Fruit fly (Drosophila melanogaster) whole organism, embryonic: ENCODE data around the gene AnxB9.

Source experiments
- B-H2 ChIP-seq: fragments of 200-800 bp; sonication (Bioruptor generic); optimal IDR thresholded peaks from 2 replicates; lab custom pipeline; 2018; ENCODE audit warnings: missing biosample characterization, mild to moderate bottlenecking, missing genetic modification characterization
- CG11085 ChIP-seq: fragments of 200-800 bp; sonication (Bioruptor generic); IDR thresholded peaks from 2 replicates; pipeline ENCODE4 v1.3.6; 2022; ENCODE audit warnings: missing biosample characterization, missing genetic modification characterization
- CG14050 ChIP-seq: fragments of 200-800 bp; sonication (Bioruptor generic); IDR thresholded peaks from 3 replicates; pipeline ENCODE4 v1.3.6; 2022; ENCODE audit warnings: missing biosample characterization, missing genetic modification characterization
- CG15011 ChIP-seq: fragments of 200-800 bp; sonication (Bioruptor generic); optimal IDR thresholded peaks from 3 replicates; lab custom pipeline; 2018; ENCODE audit warnings: missing biosample characterization, mild to moderate bottlenecking, missing genetic modification characterization
- CG15269 ChIP-seq: fragments of 200-800 bp; sonication (Bioruptor generic); optimal IDR thresholded peaks from 2 replicates; lab custom pipeline; 2018; ENCODE audit warnings: missing biosample characterization, mild to moderate bottlenecking, missing genetic modification characterization, moderate library complexity
- CG16863 ChIP-seq: fragments of 200-800 bp; sonication (Bioruptor generic); optimal IDR thresholded peaks from 3 replicates; lab custom pipeline; 2016; ENCODE audit warnings: missing biosample characterization, missing genetic modification characterization
- CG17829 ChIP-seq: fragments of 200-800 bp; optimal IDR thresholded peaks from 2 replicates; lab custom pipeline; 2019; ENCODE audit warnings: missing biosample characterization, mild to moderate bottlenecking, missing genetic modification characterization, moderate library complexity
- CG3065 ChIP-seq: fragments of 200-800 bp; sonication (Bioruptor generic); optimal IDR thresholded peaks from 2 replicates; lab custom pipeline; 2016; ENCODE audit warnings: missing biosample characterization, missing genetic modification characterization
- CG31388 ChIP-seq: fragments of 200-800 bp; sonication (Bioruptor generic); optimal IDR thresholded peaks from 2 replicates; lab custom pipeline; 2016; ENCODE audit warnings: missing biosample characterization, missing genetic modification characterization
- CG33213 ChIP-seq: fragments of 200-800 bp; sonication (Bioruptor generic); optimal IDR thresholded peaks from 3 replicates; lab custom pipeline; 2016; ENCODE audit warnings: missing biosample characterization, missing genetic modification characterization
- CG4360 ChIP-seq: fragments of 200-800 bp; sonication (Bioruptor generic); IDR thresholded peaks from 2 replicates; pipeline ENCODE4 v1.3.6; 2022; ENCODE audit warnings: missing biosample characterization, missing genetic modification characterization
- CG4404 ChIP-seq: fragments of 200-800 bp; sonication (Bioruptor generic); IDR thresholded peaks from 2 replicates; pipeline ENCODE4 v1.3.6; 2022; ENCODE audit warnings: missing biosample characterization, missing genetic modification characterization
- CG5245 ChIP-seq: fragments of 200-800 bp; sonication (Bioruptor generic); optimal IDR thresholded peaks from 3 replicates; lab custom pipeline; 2016; ENCODE audit warnings: missing biosample characterization, missing genetic modification characterization
- CG6175 ChIP-seq: fragments of 200-800 bp; sonication (Bioruptor generic); IDR thresholded peaks from 3 replicates; pipeline ENCODE4 v1.3.6; 2022; ENCODE audit warnings: missing biosample characterization, missing genetic modification characterization
- CG7839 ChIP-seq: fragments of 200-800 bp; sonication (Bioruptor generic); optimal IDR thresholded peaks from 3 replicates; lab custom pipeline; 2018; ENCODE audit warnings: missing biosample characterization, mild to moderate bottlenecking, missing genetic modification characterization, moderate library complexity
- CG9727 ChIP-seq: fragments of 200-800 bp; sonication (Bioruptor generic); optimal IDR thresholded peaks from 3 replicates; lab custom pipeline; 2017; ENCODE audit warnings: missing biosample characterization, mild to moderate bottlenecking, missing genetic modification characterization
- CrebB ChIP-seq: fragments of 200-800 bp; sonication (Bioruptor generic); optimal IDR thresholded peaks from 3 replicates; lab custom pipeline; 2018; ENCODE audit warnings: missing biosample characterization, mild to moderate bottlenecking, missing genetic modification characterization
- Dip2 ChIP-seq: fragments of 200-800 bp; sonication (Bioruptor generic); IDR thresholded peaks from 2 replicates; pipeline ENCODE4 v1.3.6; 2022; ENCODE audit warnings: missing biosample characterization, missing genetic modification characterization
- Dip3 ChIP-seq: fragments of 200-800 bp; sonication (Bioruptor generic); optimal IDR thresholded peaks from 3 replicates; lab custom pipeline; 2016; ENCODE audit warnings: missing biosample characterization, missing genetic modification characterization
- Drgx ChIP-seq: fragments of 200-800 bp; sonication (Bioruptor generic); IDR thresholded peaks from 2 replicates; pipeline ENCODE4 v1.3.6; 2022; ENCODE audit warnings: missing biosample characterization, missing genetic modification characterization
- Eip74EF ChIP-seq, 2 experiments: fragments of 200-800 bp in 1 of 2; fragments of >200 bp in 1 of 2; sonication (Bioruptor generic) in 1 of 2; optimal IDR thresholded peaks; 2 replicates each; lab custom pipeline; 2017 to 2019; ENCODE audit warnings: missing biosample characterization in 2 of 2, missing genetic modification characterization in 2 of 2, mild to moderate bottlenecking in 1 of 2, moderate library complexity in 1 of 2
- H15 ChIP-seq: fragments of 200-800 bp; sonication (Bioruptor generic); IDR thresholded peaks from 3 replicates; pipeline ENCODE4 v1.3.6; 2022; ENCODE audit warnings: missing biosample characterization, missing genetic modification characterization
- HLHmδ ChIP-seq: fragments of 200-800 bp; sonication (Bioruptor generic); optimal IDR thresholded peaks from 2 replicates; lab custom pipeline; 2018; ENCODE audit warnings: missing biosample characterization, mild to moderate bottlenecking, missing genetic modification characterization, moderate library complexity
- Kr ChIP-seq: fragments of 200-800 bp; sonication (Bioruptor generic); optimal IDR thresholded peaks from 2 replicates; lab custom pipeline; 2017; ENCODE audit warnings: missing biosample characterization, mild to moderate bottlenecking, missing genetic modification characterization
- MTF-1 ChIP-seq: fragments of 200-800 bp; sonication (Bioruptor generic); optimal IDR thresholded peaks from 2 replicates; lab custom pipeline; 2018; ENCODE audit warnings: missing biosample characterization, mild to moderate bottlenecking, missing genetic modification characterization, borderline replicate concordance
- NC2β ChIP-seq: fragments of 200-800 bp; sonication (Bioruptor generic); optimal IDR thresholded peaks from 2 replicates; lab custom pipeline; 2016; ENCODE audit warnings: missing biosample characterization, missing genetic modification characterization
- Opbp ChIP-seq: fragments of 200-800 bp; sonication (Bioruptor generic); IDR thresholded peaks from 3 replicates; pipeline ENCODE4 v1.3.6; 2022; ENCODE audit warnings: missing biosample characterization, missing genetic modification characterization; ENCODE audit not compliant: partially characterized antibody
- Rx ChIP-seq: fragments of 200-800 bp; sonication (Bioruptor generic); IDR thresholded peaks from 2 replicates; pipeline ENCODE4 v1.3.6; 2022; ENCODE audit warnings: missing biosample characterization, missing genetic modification characterization
- Six4 ChIP-seq: fragments of 200-800 bp; sonication (Bioruptor generic); optimal IDR thresholded peaks from 2 replicates; lab custom pipeline; 2016; ENCODE audit warnings: missing biosample characterization, missing genetic modification characterization
- Stat92E ChIP-seq, 3 experiments: fragments of >200 bp in 2 of 3; fragments of 200-800 bp in 1 of 3; sonication (Bioruptor generic) in 1 of 3; optimal IDR thresholded peaks; 2 replicates each; lab custom pipeline; 2017 to 2019; ENCODE audit warnings: missing biosample characterization in 3 of 3, missing genetic modification characterization in 3 of 3, mild to moderate bottlenecking in 1 of 3, moderate library complexity in 1 of 3
- al ChIP-seq: fragments of 200-800 bp; sonication (Bioruptor generic); IDR thresholded peaks from 2 replicates; pipeline ENCODE4 v1.3.6; 2022; ENCODE audit warnings: missing biosample characterization, missing genetic modification characterization
- bsh ChIP-seq, 2 experiments: fragments of 200-800 bp; sonication (Bioruptor generic); optimal IDR thresholded peaks; 2 replicates each; lab custom pipeline; 2017 to 2018; ENCODE audit warnings: mild to moderate bottlenecking in 2 of 2, missing biosample characterization in 2 of 2, missing genetic modification characterization in 2 of 2, moderate library complexity in 1 of 2
- cg ChIP-seq: fragments of 200-800 bp; sonication (Bioruptor generic); optimal IDR thresholded peaks from 3 replicates; lab custom pipeline; 2019; ENCODE audit warnings: missing biosample characterization, mild to moderate bottlenecking, missing genetic modification characterization, moderate library complexity
- chn ChIP-seq: fragments of 200-800 bp; sonication (Bioruptor generic); optimal IDR thresholded peaks from 2 replicates; lab custom pipeline; 2016; ENCODE audit warnings: missing biosample characterization, missing genetic modification characterization
- croc ChIP-seq: fragments of 200-800 bp; sonication (Bioruptor generic); conservative IDR thresholded peaks from 3 replicates; pipeline ENCODE4 v1.3.6; 2022; ENCODE audit warnings: missing biosample characterization, missing genetic modification characterization
- cwo ChIP-seq: fragments of 200-800 bp; sonication (Bioruptor generic); optimal IDR thresholded peaks from 3 replicates; lab custom pipeline; 2017; ENCODE audit warnings: missing biosample characterization, missing genetic modification characterization, mild to moderate bottlenecking, moderate library complexity, missing genetic modification reagents
- esg ChIP-seq: fragments of 200-800 bp; sonication (Bioruptor generic); conservative IDR thresholded peaks from 2 replicates; pipeline ENCODE4 v1.3.6; 2022; ENCODE audit warnings: missing biosample characterization, missing genetic modification characterization
- fd3F ChIP-seq: fragments of 200-800 bp; sonication (Bioruptor generic); optimal IDR thresholded peaks from 2 replicates; lab custom pipeline; 2018; ENCODE audit warnings: missing biosample characterization, mild to moderate bottlenecking, missing genetic modification characterization, moderate library complexity
- ftz-f1 ChIP-seq: fragments of 200-800 bp; sonication (Bioruptor generic); optimal IDR thresholded peaks from 2 replicates; lab custom pipeline; 2016; ENCODE audit warnings: missing biosample characterization, missing genetic modification characterization
- gcm ChIP-seq: fragments of 200-800 bp; sonication (Bioruptor generic); optimal IDR thresholded peaks from 2 replicates; lab custom pipeline; 2019; ENCODE audit warnings: missing biosample characterization, mild to moderate bottlenecking, missing genetic modification characterization, moderate library complexity
- gcm2 ChIP-seq: fragments of 200-800 bp; sonication (Bioruptor generic); optimal IDR thresholded peaks from 2 replicates; lab custom pipeline; 2016; ENCODE audit warnings: missing biosample characterization, missing genetic modification characterization
- klu ChIP-seq: fragments of 200-800 bp; sonication (Bioruptor generic); IDR thresholded peaks from 2 replicates; pipeline ENCODE4 v1.3.6; 2022; ENCODE audit warnings: missing biosample characterization, missing genetic modification characterization
- lola ChIP-seq, 3 experiments: fragments of >200 bp in 2 of 3; fragments of 200-800 bp in 1 of 3; sonication (Bioruptor generic) in 1 of 3; optimal IDR thresholded peaks; 2 replicates each; lab custom pipeline; 2017 to 2019; ENCODE audit warnings: missing biosample characterization in 3 of 3, missing genetic modification characterization in 3 of 3, mild to moderate bottlenecking in 1 of 3, moderate library complexity in 1 of 3
- nerfin-1 ChIP-seq: fragments of 200-800 bp; sonication (Bioruptor generic); optimal IDR thresholded peaks from 3 replicates; lab custom pipeline; 2019; ENCODE audit warnings: missing biosample characterization, mild to moderate bottlenecking, missing genetic modification characterization, moderate library complexity
- nmo ChIP-seq: fragments of 200-800 bp; sonication (Bioruptor generic); optimal IDR thresholded peaks from 2 replicates; lab custom pipeline; 2018; ENCODE audit warnings: missing biosample characterization, mild to moderate bottlenecking, missing genetic modification characterization, moderate library complexity
- pzg ChIP-seq: fragments of 200-800 bp; sonication (Bioruptor generic); optimal IDR thresholded peaks from 3 replicates; lab custom pipeline; 2018; ENCODE audit warnings: missing biosample characterization, mild to moderate bottlenecking, missing genetic modification characterization, moderate library complexity
- ranshi ChIP-seq: fragments of 200-800 bp; sonication (Bioruptor generic); IDR thresholded peaks from 2 replicates; pipeline ENCODE4 v1.3.6; 2022; ENCODE audit warnings: missing biosample characterization, missing genetic modification characterization
- sens ChIP-seq: fragments of 200-800 bp; sonication (Bioruptor generic); peaks from one replicate; lab custom pipeline; 2016; ENCODE audit warnings: missing biosample characterization, missing genetic modification characterization
- sna ChIP-seq: fragments of 200-800 bp; sonication (Bioruptor generic); IDR thresholded peaks from 2 replicates; pipeline ENCODE4 v1.3.6; 2022; ENCODE audit warnings: missing biosample characterization, missing genetic modification characterization; ENCODE audit not compliant: partially characterized antibody
- usp ChIP-seq: fragments of >200 bp; optimal IDR thresholded peaks from 2 replicates; lab custom pipeline; 2017; ENCODE audit warnings: missing biosample characterization, missing genetic modification characterization
- zen ChIP-seq: fragments of 200-800 bp; sonication (Bioruptor generic); optimal IDR thresholded peaks from 3 replicates; lab custom pipeline; 2018; ENCODE audit warnings: missing biosample characterization, mild to moderate bottlenecking, missing genetic modification characterization, moderate library complexity

Gene AnxB9

dm6 chr3R:21118784-21119183 is 53.7 kb downstream of the AnxB9 start, which contains the start of gene Bdbt (continued):
- no peak for TF ChIP-seq cg
- TF ChIP-seq CrebB (tag; lab: Kevin White, UChicago), result no peak
- peak; percentile 10 for TF ChIP-seq cwo (GFP tag; lab: Kevin White, UChicago)
- TF ChIP-seq CG7839 (tag; lab: Kevin White, UChicago), result no peak
- TF ChIP-seq CG4360 (GFP tag; lab: Robert Waterston, UW), result no peak
- no peak for TF ChIP-seq nerfin-1 (tag; lab: Kevin White, UChicago)
- no peak for TF ChIP-seq Kr
- no peak for TF ChIP-seq fd3F (GFP tag; lab: Kevin White, UChicago)
- TF ChIP-seq chn, result no peak
- no peak for TF ChIP-seq zen (tag; lab: Kevin White, UChicago)
- TF ChIP-seq pzg (GFP tag; lab: Kevin White, UChicago), result peak; percentile 83
- TF ChIP-seq klu (GFP tag; lab: Robert Waterston, UW), result no peak
- 0 out of 2 replicates have a peak, but pooled peaks have one; percentile 18 for TF ChIP-seq ranshi (GFP tag; lab: Robert Waterston, UW)
- no peak for TF ChIP-seq croc (GFP tag; lab: Robert Waterston, UW)
- no peak for TF ChIP-seq H15 (GFP tag; lab: Robert Waterston, UW)
- no peak for TF ChIP-seq MTF-1
- TF ChIP-seq Rx (GFP tag; lab: Robert Waterston, UW), result no peak
- peak; percentile 77 for TF ChIP-seq sens (GFP tag; lab: Kevin White, UChicago)
- peak; percentile 55 for TF ChIP-seq Dip3 (GFP tag; lab: Kevin White, UChicago)
- no peak for TF ChIP-seq Dip2
- TF ChIP-seq B-H2 (GFP tag; lab: Kevin White, UChicago), result no peak
- TF ChIP-seq CG4404, result no peak
- no peak for TF ChIP-seq Six4 (GFP tag; lab: Kevin White, UChicago)
- no peak for TF ChIP-seq al (GFP tag; lab: Robert Waterston, UW)
- peak; percentile 67 for TF ChIP-seq sna
- TF ChIP-seq nmo, result peak; percentile 45
- TF ChIP-seq HLHmδ, result no peak
- no peak for TF ChIP-seq CG15269
- TF ChIP-seq gcm2 (GFP tag; lab: Kevin White, UChicago), result no peak
- no peak for TF ChIP-seq CG15011 (GFP tag; lab: Kevin White, UChicago)
- no peak for TF ChIP-seq CG11085 (GFP tag; lab: Robert Waterston, UW)
- no peak for TF ChIP-seq CG5245 (GFP tag; lab: Kevin White, UChicago)
- TF ChIP-seq CG6175 (GFP tag; lab: Robert Waterston, UW), result no peak
- TF ChIP-seq CG3065, result no peak
- TF ChIP-seq CG9727, result peak; percentile 8
- no peak for TF ChIP-seq usp (GFP tag; lab: Kevin White, UChicago)
- TF ChIP-seq bsh (GFP tag; optimal IDR thresholded peaks at IDR 0.05; lab: Kevin White, UChicago), result no peak
- TF ChIP-seq NC2β (GFP tag; lab: Kevin White, UChicago), result no peak
- no peak for TF ChIP-seq Drgx (GFP tag; lab: Robert Waterston, UW)
- no peak for TF ChIP-seq CG16863 (GFP tag; lab: Kevin White, UChicago)
- peak; percentile 27 for TF ChIP-seq CG33213 (GFP tag; lab: Kevin White, UChicago)
- TF ChIP-seq CG31388 (GFP tag; lab: Kevin White, UChicago), result no peak
- TF ChIP-seq Eip74EF (GFP tag; optimal IDR thresholded peaks at IDR 0.05; lab: Kevin White, UChicago), result no peak
- TF ChIP-seq ftz-f1, result no peak
- TF ChIP-seq gcm (GFP tag; lab: Kevin White, UChicago), result no peak
- no peak for TF ChIP-seq Stat92E (GFP tag; optimal IDR thresholded peaks at IDR 0.05; lab: Kevin White, UChicago)
- no peak for TF ChIP-seq esg
- TF ChIP-seq CG17829 (tag; lab: Kevin White, UChicago), result no peak
- TF ChIP-seq lola (GFP tag; optimal IDR thresholded peaks at IDR 0.05; lab: Kevin White, UChicago), result peak in 1 of 3 experiments; percentile 88
- peak; percentile 73; the same call in 2 of the 3 replicates for TF ChIP-seq Opbp (GFP tag; lab: Robert Waterston, UW)
- TF ChIP-seq CG14050, result no peak
